Worm (Caenorhabditis elegans): ENCODE results near the gene F08F8.9.

- no peak for TF ChIP-seq ztf-29 (GFP tag; IDR thresholded peaks at IDR 0.05)
- no peak for TF ChIP-seq med-1 (GFP tag; optimal IDR thresholded peaks at IDR 0.05; ENCODE audit: insufficient read depth)
These were observed 52.1 kb downstream of the F08F8.9 start for ce11 chrIII:7301668-7302067.

Measured in whole organism, midembryonic.